Worm (Caenorhabditis elegans): ENCODE results near the gene grl-23.

Gene grl-23

ce11 chrV:12576495-12576947, at the start of gene grl-23:
TSS of gene grl-23 (minus strand) at chrV:12576897.
- no peak for TF ChIP-seq egl-27 (tag; optimal IDR thresholded peaks at IDR 0.05)
- no peak for TF ChIP-seq alr-1 (tag; optimal IDR thresholded peaks at IDR 0.05)
- TF ChIP-seq unc-62 (GFP tag; optimal IDR thresholded peaks at IDR 0.05) = no peak
- TF ChIP-seq gmeb-1 (tag; optimal IDR thresholded peaks at IDR 0.05) = no peak
- no peak for TF ChIP-seq elt-3 (tag; optimal IDR thresholded peaks at IDR 0.05)
- TF ChIP-seq peb-1 (tag; optimal IDR thresholded peaks at IDR 0.05) = no peak
- TF ChIP-seq nhr-129 (tag; optimal IDR thresholded peaks at IDR 0.05) = no peak
- TF ChIP-seq nhr-10 (tag; optimal IDR thresholded peaks at IDR 0.05) = no peak
- no peak for TF ChIP-seq sma-9 (GFP tag; optimal IDR thresholded peaks at IDR 0.05)
- TF ChIP-seq sma-9 (tag; optimal IDR thresholded peaks at IDR 0.05) = no peak
- TF ChIP-seq nhr-23 (tag; optimal IDR thresholded peaks at IDR 0.05) = no peak
- no peak for TF ChIP-seq elt-1 (tag; optimal IDR thresholded peaks at IDR 0.05)
- TF ChIP-seq unc-39 (tag; optimal IDR thresholded peaks at IDR 0.05) = no peak

DNA sequence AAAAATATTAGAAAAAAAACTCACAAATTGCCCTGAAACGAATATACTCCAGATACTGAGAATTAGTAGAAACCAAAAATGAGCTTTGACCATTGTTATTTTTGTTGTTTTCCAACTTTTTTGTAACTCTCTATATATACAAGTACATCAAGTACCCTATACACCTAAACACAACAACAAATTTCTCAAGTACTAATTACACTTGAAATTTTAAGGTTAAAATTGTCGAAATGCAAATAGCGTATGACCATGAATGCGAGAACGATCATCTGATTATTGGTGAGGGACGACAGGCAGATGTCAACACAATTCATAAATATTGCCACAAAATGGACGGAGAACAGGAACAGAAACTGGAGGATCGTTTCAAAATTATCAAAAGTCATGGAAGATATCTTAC, 47.7 kb upstream of the grl-23 start, which contains the start of gene F56H9.9:
Gene F56H9.9 (minus strand): TSS at position 101 of the 400 bp plus-strand sequence.
- TF ChIP-seq ama-1 (optimal IDR thresholded peaks at IDR 0.05) (no peak), alr-1 (tag; optimal IDR thresholded peaks at IDR 0.05) (no peak), nhr-237 (tag; optimal IDR thresholded peaks at IDR 0.05) (no peak), mdl-1 (tag; optimal IDR thresholded peaks at IDR 0.05) (no peak), lin-39 (tag; optimal IDR thresholded peaks at IDR 0.05) (no peak), sma-9 (GFP tag; optimal IDR thresholded peaks at IDR 0.05) (no peak), sma-9 (tag; optimal IDR thresholded peaks at IDR 0.05) (no peak), nhr-129 (tag; optimal IDR thresholded peaks at IDR 0.05) (no peak), Y55F3AM.14 (GFP tag; optimal IDR thresholded peaks at IDR 0.05) (no peak), nhr-23 (tag; optimal IDR thresholded peaks at IDR 0.05) (no peak)

ce11 chrV:12612118-12612517, 35.4 kb upstream of the grl-23 start, which contains the start of gene cyc-2.2:
TSS of gene cyc-2.2 (minus strand) at chrV:12612218.
- TF ChIP-seq snpc-4 (tag; optimal IDR thresholded peaks at IDR 0.05) = no peak
- TF ChIP-seq dmd-4 (tag; optimal IDR thresholded peaks at IDR 0.05) = no peak
- TF ChIP-seq Y55F3AM.14 (GFP tag; optimal IDR thresholded peaks at IDR 0.05) = no peak
- no peak for TF ChIP-seq ceh-16 (tag; optimal IDR thresholded peaks at IDR 0.05)
- TF ChIP-seq elt-1 (tag; optimal IDR thresholded peaks at IDR 0.05) = no peak
- no peak for TF ChIP-seq crh-2 (tag; optimal IDR thresholded peaks at IDR 0.05)
- no peak for TF ChIP-seq nhr-25 (tag; optimal IDR thresholded peaks at IDR 0.05)
- no peak for TF ChIP-seq nhr-12 (tag; optimal IDR thresholded peaks at IDR 0.05)
- no peak for TF ChIP-seq nhr-11 (tag; optimal IDR thresholded peaks at IDR 0.05)
- TF ChIP-seq lin-39 (tag; optimal IDR thresholded peaks at IDR 0.05) = no peak
- no peak for TF ChIP-seq nhr-237 (tag; optimal IDR thresholded peaks at IDR 0.05)

DNA sequence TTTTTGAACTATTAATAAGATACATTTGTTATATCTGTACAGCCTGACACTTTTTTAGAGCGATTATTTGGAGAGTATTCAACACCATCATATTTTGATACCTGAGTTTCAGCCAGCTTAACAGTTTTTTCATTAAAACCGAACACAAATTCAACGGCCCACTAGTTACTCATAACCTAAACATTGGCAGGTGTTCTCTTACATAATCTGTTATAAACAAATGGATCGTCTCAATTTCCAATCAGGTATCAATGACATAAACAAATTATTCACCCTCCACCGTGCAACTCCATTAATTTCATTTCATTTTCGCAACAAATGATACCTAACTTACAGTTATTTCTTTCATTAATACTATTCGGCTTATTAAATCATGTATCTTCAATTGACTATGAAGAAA, 34.3 kb upstream of the grl-23 start, which contains the start of gene cubn-1:
Gene cubn-1 (plus strand): TSS at position 301 of the 400 bp plus-strand sequence.
- TF ChIP-seq nhr-11 (tag; optimal IDR thresholded peaks at IDR 0.05) (no peak), fos-1 (tag; optimal IDR thresholded peaks at IDR 0.05) (no peak), aly-2 (tag; optimal IDR thresholded peaks at IDR 0.05) (no peak)

- TF ChIP-seq ama-1 (optimal IDR thresholded peaks at IDR 0.05) (no peak), crh-2 (tag; optimal IDR thresholded peaks at IDR 0.05) (no peak), zag-1 (tag; optimal IDR thresholded peaks at IDR 0.05) (no peak), peb-1 (tag; optimal IDR thresholded peaks at IDR 0.05) (no peak), ztf-4 (tag; optimal IDR thresholded peaks at IDR 0.05) (no peak), snpc-4 (tag; optimal IDR thresholded peaks at IDR 0.05) (no peak), lsy-2 (tag; optimal IDR thresholded peaks at IDR 0.05) (no peak), elt-1 (tag; optimal IDR thresholded peaks at IDR 0.05) (no peak), unc-55 (GFP tag; optimal IDR thresholded peaks at IDR 0.05) (no peak), nhr-129 (tag; optimal IDR thresholded peaks at IDR 0.05) (no peak), sma-9 (GFP tag; optimal IDR thresholded peaks at IDR 0.05) (no peak), sma-9 (tag; optimal IDR thresholded peaks at IDR 0.05) (no peak), nhr-237 (tag; optimal IDR thresholded peaks at IDR 0.05) (no peak), sma-3 (GFP tag; optimal IDR thresholded peaks at IDR 0.05) (no peak), nhr-12 (tag; optimal IDR thresholded peaks at IDR 0.05) (no peak)
Measured at ce11 chrV:12609526-12609925, 32.8 kb upstream of the grl-23 start, which contains the start of gene ZC116.1. TSS of gene ZC116.1 (plus strand) at chrV:12609826.

- TF ChIP-seq elt-1 (tag; optimal IDR thresholded peaks at IDR 0.05) = no peak
- TF ChIP-seq ama-1 (optimal IDR thresholded peaks at IDR 0.05) = no peak
- no peak for TF ChIP-seq nhr-77 (tag; optimal IDR thresholded peaks at IDR 0.05)
- TF ChIP-seq sem-4 (tag; optimal IDR thresholded peaks at IDR 0.05) = no peak
Measured at ce11 chrV:12608857-12609256, 32.2 kb upstream of the grl-23 start, which contains the start of gene ZC116.5. TSS of gene ZC116.5 (minus strand) at chrV:12608957.
